Worm (Caenorhabditis elegans) whole organism, L3 larva: ENCODE results near the gene ucr-2.3.
A peak's percentile ranks its signal among the peaks of the same experiment; 100 is the strongest.

ENCODE experiments used
- R02D3.7 ChIP-seq: fragments of 150-350 bp; optimal IDR thresholded peaks from 2 replicates; lab custom pipeline; 2014; ENCODE audit warnings: missing biosample characterization, missing genetic modification characterization
- ama-1 ChIP-seq: fragments of 150-350 bp; optimal IDR thresholded peaks from 2 replicates; lab custom pipeline; 2018
- ceh-16 ChIP-seq: sonication (generic microtip); optimal IDR thresholded peaks from 2 replicates; lab custom pipeline; 2017; ENCODE audit warnings: missing biosample characterization, missing genetic modification characterization
- ceh-28 ChIP-seq: fragments of 150-350 bp; optimal IDR thresholded peaks from 2 replicates; lab custom pipeline; 2014; ENCODE audit warnings: missing biosample characterization, missing genetic modification reagents, missing genetic modification characterization
- ceh-82 ChIP-seq: fragments of 150-350 bp; optimal IDR thresholded peaks from 2 replicates; lab custom pipeline; 2014; ENCODE audit warnings: missing biosample characterization, missing genetic modification characterization
- ceh-9 ChIP-seq: sonication (generic microtip); optimal IDR thresholded peaks from 2 replicates; lab custom pipeline; 2018; ENCODE audit warnings: missing biosample characterization, missing genetic modification characterization
- daf-12 ChIP-seq: fragments of 150-350 bp; optimal IDR thresholded peaks from 2 replicates; lab custom pipeline; 2014; ENCODE audit warnings: missing biosample characterization, missing genetic modification reagents, missing genetic modification characterization
- elt-1 ChIP-seq: fragments of 150-350 bp; optimal IDR thresholded peaks from 2 replicates; lab custom pipeline; 2014; ENCODE audit warnings: missing biosample characterization, missing genetic modification characterization
- elt-2 ChIP-seq: sonication (generic microtip); optimal IDR thresholded peaks from 2 replicates; lab custom pipeline; 2016; ENCODE audit warnings: missing genetic modification reagents, mild to moderate bottlenecking, missing genetic modification characterization, missing compliant biosample characterization
- eor-1 ChIP-seq, 2 experiments: fragments of 150-350 bp; optimal IDR thresholded peaks; 2 replicates each; lab custom pipeline; 2014 to 2018; ENCODE audit warnings: missing biosample characterization in 2 of 2, missing genetic modification characterization in 2 of 2
- fkh-10 ChIP-seq: sonication (generic microtip); optimal IDR thresholded peaks from 2 replicates; lab custom pipeline; 2017; ENCODE audit warnings: missing biosample characterization, missing genetic modification reagents, missing genetic modification characterization
- fkh-2 ChIP-seq: fragments of 150-350 bp; optimal IDR thresholded peaks from 2 replicates; lab custom pipeline; 2014; ENCODE audit warnings: missing biosample characterization, missing genetic modification reagents, missing genetic modification characterization
- jun-1 ChIP-seq: fragments of 150-350 bp; optimal IDR thresholded peaks from 2 replicates; lab custom pipeline; 2014; ENCODE audit warnings: missing biosample characterization, missing genetic modification reagents, missing genetic modification characterization
- lin-15B ChIP-seq: fragments of 150-350 bp; optimal IDR thresholded peaks from 2 replicates; lab custom pipeline; 2014; ENCODE audit warnings: missing biosample characterization, missing genetic modification characterization
- lsy-12 ChIP-seq: sonication (generic microtip); optimal IDR thresholded peaks from 2 replicates; lab custom pipeline; 2016; ENCODE audit warnings: mild to moderate bottlenecking, missing genetic modification characterization, missing compliant biosample characterization
- mdl-1 ChIP-seq: fragments of 150-350 bp; optimal IDR thresholded peaks from 2 replicates; lab custom pipeline; 2014; ENCODE audit warnings: missing biosample characterization, missing genetic modification characterization
- nfya-1 ChIP-seq: sonication (generic microtip); optimal IDR thresholded peaks from 2 replicates; lab custom pipeline; 2017; ENCODE audit warnings: missing genetic modification characterization, mild to moderate bottlenecking, missing compliant biosample characterization, antibody characterized with exemption, moderate library complexity; ENCODE audit not compliant: insufficient read depth
- nhr-11 ChIP-seq: fragments of 150-350 bp; optimal IDR thresholded peaks from 2 replicates; lab custom pipeline; 2014; ENCODE audit warnings: missing biosample characterization, missing genetic modification characterization
- nhr-23 ChIP-seq: fragments of 150-350 bp; optimal IDR thresholded peaks from 2 replicates; lab custom pipeline; 2014; ENCODE audit warnings: missing biosample characterization, missing genetic modification reagents, missing genetic modification characterization
- nhr-28 ChIP-seq: fragments of 150-350 bp; optimal IDR thresholded peaks from 2 replicates; lab custom pipeline; 2014; ENCODE audit warnings: missing biosample characterization, missing genetic modification characterization
- nhr-43 ChIP-seq: sonication (generic microtip); optimal IDR thresholded peaks from 2 replicates; lab custom pipeline; 2016; ENCODE audit warnings: mild to moderate bottlenecking, missing genetic modification characterization, missing compliant biosample characterization; ENCODE audit not compliant: poor library complexity, severe bottlenecking
- nhr-67 ChIP-seq: fragments of 150-350 bp; optimal IDR thresholded peaks from 2 replicates; lab custom pipeline; 2014; ENCODE audit warnings: missing biosample characterization, missing genetic modification characterization
- nhr-76 ChIP-seq: fragments of 150-350 bp; sonication (generic microtip); optimal IDR thresholded peaks from 5 replicates; lab custom pipeline; 2014; ENCODE audit warnings: missing biosample characterization, missing genetic modification characterization
- nhr-77 ChIP-seq: fragments of 150-350 bp; optimal IDR thresholded peaks from 2 replicates; lab custom pipeline; 2014; ENCODE audit warnings: missing biosample characterization, missing genetic modification characterization
- pqm-1 ChIP-seq: fragments of 150-350 bp; optimal IDR thresholded peaks from 2 replicates; lab custom pipeline; 2017; ENCODE audit warnings: missing biosample characterization, missing genetic modification characterization, inconsistent platforms
- skn-1 ChIP-seq: fragments of 150-350 bp; optimal IDR thresholded peaks from 2 replicates; lab custom pipeline; 2014; ENCODE audit warnings: missing biosample characterization, missing genetic modification characterization
- snpc-4 ChIP-seq: fragments of 150-350 bp; optimal IDR thresholded peaks from 2 replicates; lab custom pipeline; 2014; ENCODE audit warnings: missing biosample characterization, missing genetic modification characterization
- tbx-2 ChIP-seq: sonication (generic microtip); optimal IDR thresholded peaks from 2 replicates; lab custom pipeline; 2016; ENCODE audit warnings: mild to moderate bottlenecking, missing genetic modification characterization, missing compliant biosample characterization
- unc-39 ChIP-seq: sonication (generic microtip); optimal IDR thresholded peaks from 4 replicates; lab custom pipeline; 2017; ENCODE audit warnings: missing biosample characterization, missing genetic modification characterization
- zag-1 ChIP-seq: fragments of 150-350 bp; optimal IDR thresholded peaks from 2 replicates; lab custom pipeline; 2014; ENCODE audit warnings: missing biosample characterization, missing genetic modification characterization

Gene ucr-2.3

DNA sequence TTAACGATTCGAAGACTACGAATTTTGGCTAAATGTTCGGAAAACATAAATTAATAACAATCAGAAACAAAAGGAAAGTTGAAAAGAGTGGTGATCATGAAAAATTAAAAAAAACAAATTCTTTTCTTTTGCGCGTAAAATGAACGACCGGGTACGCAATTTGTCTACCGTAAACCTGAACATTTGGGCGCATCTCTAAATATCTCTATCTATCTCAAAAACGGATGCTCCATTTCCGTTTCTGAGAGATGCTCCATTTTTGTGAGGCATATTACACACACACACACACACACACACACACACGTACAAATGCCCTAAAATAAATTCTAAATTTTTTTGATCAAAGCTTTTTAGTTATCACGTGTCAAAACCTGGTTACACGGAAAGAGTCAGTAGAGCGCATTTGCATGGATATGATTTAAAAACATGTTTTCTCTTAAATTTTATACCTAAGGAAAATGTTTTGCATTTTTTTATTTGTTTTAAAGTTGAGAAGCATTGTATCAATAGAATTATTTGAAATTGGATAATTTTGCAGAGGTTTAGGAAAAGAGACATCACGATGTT lies 9.4 kb downstream of the ucr-2.3 start:
- TF ChIP-seq fkh-10 (no peak), nfya-1 (peak; percentile 19)

DNA sequence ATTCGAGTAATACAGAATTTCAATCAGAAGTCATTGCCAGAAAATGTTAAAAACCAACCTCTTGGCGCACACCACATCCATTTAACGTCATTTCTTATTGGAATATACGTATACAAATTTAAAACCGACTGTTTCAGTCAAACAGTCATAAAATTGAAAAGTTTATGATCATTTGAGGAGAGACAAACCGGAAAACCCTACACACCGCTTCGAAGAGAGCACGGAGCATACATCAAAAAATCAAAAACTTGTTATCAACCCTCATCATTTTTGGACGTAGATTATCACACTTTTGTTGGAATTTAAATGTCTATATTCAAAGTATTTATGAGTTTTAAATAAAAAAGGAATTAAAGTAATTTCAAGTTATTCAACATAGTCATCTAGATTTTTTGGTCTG lies 11.4 kb downstream of the ucr-2.3 start, which contains the start of gene T24C4.10:
T24C4.10 (minus strand) TSS at position 230 of the 400 bp plus-strand sequence.
- TF ChIP-seq pqm-1 (tag; lab: Kevin White, UChicago) (peak; percentile 48), elt-2 (tag; lab: Kevin White, UChicago) (peak; percentile 62), ama-1 (no peak)

ce11 chrIII:895525-895924 lies 15.9 kb downstream of the ucr-2.3 start, which contains the start of the genes ztf-18 and F23H11.2:
ztf-18 (minus strand) TSS chrIII:895712.
F23H11.2 (plus strand) TSS chrIII:895747.
- TF ChIP-seq fkh-2 (tag; lab: Kevin White, UChicago): no peak
- TF ChIP-seq snpc-4 (tag; lab: Kevin White, UChicago): no peak
- no peak for TF ChIP-seq nfya-1
- TF ChIP-seq mdl-1 (tag; lab: Kevin White, UChicago): no peak
- no peak for TF ChIP-seq nhr-67 (tag; lab: Kevin White, UChicago)
- TF ChIP-seq ceh-28 (tag; lab: Kevin White, UChicago): no peak
- TF ChIP-seq tbx-2 (tag; lab: Kevin White, UChicago): no peak
- no peak for TF ChIP-seq ceh-82
- no peak for TF ChIP-seq R02D3.7 (tag; lab: Kevin White, UChicago)
- no peak for TF ChIP-seq nhr-23 (tag; lab: Kevin White, UChicago)
- TF ChIP-seq nhr-43 (tag; lab: Kevin White, UChicago): no peak
- TF ChIP-seq nhr-77 (tag; lab: Kevin White, UChicago): no peak

DNA sequence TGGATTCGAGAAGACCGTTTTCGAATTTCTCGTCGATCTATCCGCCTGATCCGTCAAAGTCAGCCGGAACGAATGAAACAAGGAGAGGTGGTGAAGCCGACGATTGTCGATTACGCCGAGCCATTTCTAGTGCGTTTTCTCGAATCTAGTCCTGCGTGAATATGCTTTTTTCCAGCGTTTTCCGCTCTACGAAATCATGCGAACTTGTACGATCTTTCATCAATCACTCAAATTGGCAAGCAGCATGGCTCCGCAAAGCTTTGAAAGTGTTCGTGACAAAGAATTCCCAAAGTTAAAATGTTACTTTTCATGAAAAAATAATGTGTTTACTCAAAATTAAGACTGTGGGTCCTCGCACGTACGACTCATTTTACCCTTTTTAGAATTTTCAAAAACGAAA lies 17.2 kb downstream of the ucr-2.3 start:
- no peak for TF ChIP-seq eor-1 (tag; optimal IDR thresholded peaks at IDR 0.05; lab: Kevin White, UChicago)
- TF ChIP-seq nhr-76 (tag; lab: Kevin White, UChicago): no peak
- no peak for TF ChIP-seq daf-12 (tag; lab: Kevin White, UChicago)
- TF ChIP-seq elt-1: no peak
- TF ChIP-seq tbx-2 (tag; lab: Kevin White, UChicago): no peak
- TF ChIP-seq ceh-9: no peak
- TF ChIP-seq R02D3.7 (tag; lab: Kevin White, UChicago): no peak
- no peak for TF ChIP-seq zag-1 (tag; lab: Kevin White, UChicago)
- no peak for TF ChIP-seq nhr-11
- TF ChIP-seq lin-15B (tag; lab: Kevin White, UChicago): no peak
- no peak for TF ChIP-seq ceh-82
- no peak for TF ChIP-seq nfya-1
- TF ChIP-seq fkh-10: no peak
- TF ChIP-seq, all 47 proteins: peak for 0

DNA sequence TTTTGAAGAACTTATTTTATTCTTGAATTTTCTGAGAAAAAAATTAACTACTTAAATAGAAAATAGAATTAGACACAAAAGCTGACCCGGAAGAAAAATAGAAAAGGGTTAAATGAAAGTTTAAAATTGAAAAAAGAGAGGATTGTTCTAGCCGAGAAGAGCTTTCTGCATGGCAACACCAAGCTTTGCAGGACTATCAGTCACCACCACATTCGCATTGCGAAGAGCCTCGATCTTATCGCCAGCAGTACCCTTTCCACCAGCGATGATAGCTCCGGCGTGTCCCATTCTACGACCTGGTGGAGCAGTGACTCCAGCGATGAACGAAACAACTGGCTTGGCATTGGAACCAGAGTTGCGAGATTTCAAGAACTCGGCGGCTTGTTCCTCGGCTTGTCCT lies 20.5 kb downstream of the ucr-2.3 start:
- no peak for TF ChIP-seq unc-39 (tag; lab: Kevin White, UChicago)
- no peak for TF ChIP-seq nhr-77 (tag; lab: Kevin White, UChicago)
- TF ChIP-seq nhr-67 (tag; lab: Kevin White, UChicago): no peak
- no peak for TF ChIP-seq elt-2 (tag; lab: Kevin White, UChicago)
- no peak for TF ChIP-seq skn-1
- TF ChIP-seq fkh-10: no peak

- TF ChIP-seq jun-1 (tag; lab: Kevin White, UChicago) (no peak), nhr-76 (tag; lab: Kevin White, UChicago) (no peak), nhr-28 (no peak), ceh-16 (tag; lab: Kevin White, UChicago) (no peak), elt-2 (tag; lab: Kevin White, UChicago) (no peak), lsy-12 (tag; lab: Kevin White, UChicago) (no peak), ceh-9 (no peak), nhr-23 (tag; lab: Kevin White, UChicago) (no peak)
Observed at ce11 chrIII:901148-901547, 21.5 kb downstream of the ucr-2.3 start, which contains the start of gene sucl-2. sucl-2 (minus strand) TSS chrIII:901412.
